Worm (Caenorhabditis elegans): Measurements from ENCODE around the gene Y45G5AM.7.

The Y45G5AM.7 gene

DNA sequence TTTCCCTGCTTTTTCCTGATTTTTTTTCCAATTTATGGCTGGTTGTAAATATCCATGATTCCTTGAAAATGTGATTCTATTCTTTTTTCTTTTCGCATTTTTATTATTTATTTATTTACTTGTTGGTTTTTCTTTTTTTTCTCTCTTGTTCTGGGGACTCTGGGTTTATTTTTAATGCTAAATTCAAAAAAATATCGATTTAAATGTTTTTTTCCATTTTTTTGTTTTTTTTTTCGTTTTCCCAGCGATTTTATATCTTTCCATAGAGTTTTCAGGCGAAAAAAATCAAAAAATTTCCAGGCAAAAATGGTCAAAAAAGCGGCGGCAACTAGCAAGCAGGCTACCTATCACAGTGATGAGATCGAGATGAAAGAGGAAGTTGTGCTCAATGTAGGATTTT is 29.1 kb upstream of the Y45G5AM.7 start, which contains the start of gene rpac-40:
TSS of gene rpac-40 (plus strand) at position 301 of the 400 bp plus-strand sequence.
- TF ChIP-seq mab-5 (tag; optimal IDR thresholded peaks at IDR 0.05) (no peak), elt-3 (tag; optimal IDR thresholded peaks at IDR 0.05) (no peak), nhr-21 (tag; optimal IDR thresholded peaks at IDR 0.05) (no peak), crh-2 (tag; optimal IDR thresholded peaks at IDR 0.05) (no peak), skn-1 (tag; optimal IDR thresholded peaks at IDR 0.05) (no peak), nhr-23 (tag; optimal IDR thresholded peaks at IDR 0.05) (no peak), R02D3.7 (tag; optimal IDR thresholded peaks at IDR 0.05) (no peak), ztf-11 (tag; optimal IDR thresholded peaks at IDR 0.05) (no peak), nhr-10 (tag; optimal IDR thresholded peaks at IDR 0.05) (no peak), alr-1 (tag; optimal IDR thresholded peaks at IDR 0.05) (no peak), nhr-11 (tag; optimal IDR thresholded peaks at IDR 0.05) (no peak), nhr-77 (tag; optimal IDR thresholded peaks at IDR 0.05) (no peak)

DNA sequence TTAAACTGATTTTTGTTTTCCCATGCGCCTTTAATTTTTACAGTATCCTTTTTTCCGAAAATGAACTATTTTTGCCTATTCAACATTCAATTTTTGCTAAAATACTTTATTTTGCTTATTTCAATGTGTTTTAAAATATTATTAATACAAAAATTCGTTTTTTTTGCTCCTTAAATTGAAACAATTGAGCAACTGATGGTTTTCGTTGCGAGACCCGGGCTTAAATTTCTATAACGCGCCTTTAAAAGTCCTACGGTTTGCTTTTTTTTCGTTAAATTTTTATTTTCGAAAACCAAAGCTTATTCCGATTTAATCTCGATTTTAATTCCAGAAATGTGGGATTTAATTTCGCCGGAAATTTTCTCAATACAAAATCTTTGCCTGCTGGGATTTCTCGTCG is 25.2 kb upstream of the Y45G5AM.7 start, which contains the start of gene algn-5:
TSS of gene algn-5 (plus strand) at position 295 of the 400 bp plus-strand sequence.
- TF ChIP-seq nhr-25 (tag; optimal IDR thresholded peaks at IDR 0.05) (no peak), lin-13 (GFP tag; optimal IDR thresholded peaks at IDR 0.05) (no peak), nhr-237 (tag; optimal IDR thresholded peaks at IDR 0.05) (no peak), nhr-23 (tag; optimal IDR thresholded peaks at IDR 0.05) (no peak), nhr-11 (tag; optimal IDR thresholded peaks at IDR 0.05) (no peak), Y55F3AM.14 (GFP tag; optimal IDR thresholded peaks at IDR 0.05) (no peak), skn-1 (tag; optimal IDR thresholded peaks at IDR 0.05) (no peak), peb-1 (tag; optimal IDR thresholded peaks at IDR 0.05) (no peak), elt-1 (tag; optimal IDR thresholded peaks at IDR 0.05) (no peak), sem-4 (tag; optimal IDR thresholded peaks at IDR 0.05) (no peak), dmd-4 (tag; optimal IDR thresholded peaks at IDR 0.05) (no peak)

DNA sequence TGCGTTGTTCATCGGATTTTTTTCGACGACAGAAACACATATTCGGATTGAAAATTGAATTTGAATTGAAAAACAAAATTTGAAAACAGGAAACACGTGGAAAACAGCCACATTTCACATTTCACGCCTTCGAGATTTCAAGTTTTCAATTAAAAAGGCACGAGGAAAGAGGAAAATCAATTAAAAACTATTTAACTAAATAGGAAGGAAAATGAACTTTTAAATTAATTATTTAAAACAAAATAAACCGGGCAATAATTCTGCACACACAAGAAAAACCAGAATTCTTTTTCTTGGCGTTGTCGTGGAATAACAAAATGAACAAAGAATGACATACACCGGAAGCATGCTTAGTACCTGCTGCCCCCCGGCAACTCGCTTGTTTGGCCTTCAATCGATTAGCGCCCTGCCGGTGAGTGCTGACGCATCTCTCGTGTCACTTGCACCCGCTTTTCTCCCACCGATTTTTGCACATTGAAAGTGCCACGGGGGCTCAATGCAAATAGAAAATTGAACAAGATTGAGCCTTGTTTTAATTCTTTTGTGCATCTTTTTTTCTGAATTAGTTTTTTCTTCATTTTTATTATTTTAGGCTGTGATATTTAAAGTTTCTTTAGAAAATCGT is 24.7 kb upstream of the Y45G5AM.7 start, which contains the start of gene Y45G5AM.9:
TSS of gene Y45G5AM.9 (minus strand) at position 51 of the 625 bp plus-strand sequence.
- no peak for TF ChIP-seq ztf-11 (tag; optimal IDR thresholded peaks at IDR 0.05)
- TF ChIP-seq C34F6.9 (tag; optimal IDR thresholded peaks at IDR 0.05) = peak; percentile 84
- no peak for TF ChIP-seq nhr-10 (tag; optimal IDR thresholded peaks at IDR 0.05)
- peak; percentile 76 for TF ChIP-seq gmeb-1 (tag; optimal IDR thresholded peaks at IDR 0.05)
- no peak for TF ChIP-seq lin-39 (tag; optimal IDR thresholded peaks at IDR 0.05)
- no peak for TF ChIP-seq nhr-12 (tag; optimal IDR thresholded peaks at IDR 0.05)
- no peak for TF ChIP-seq sma-9 (GFP tag; optimal IDR thresholded peaks at IDR 0.05)
- TF ChIP-seq sma-9 (tag; optimal IDR thresholded peaks at IDR 0.05) = no peak
- peak; percentile 24 for TF ChIP-seq sem-4 (tag; optimal IDR thresholded peaks at IDR 0.05)
- TF ChIP-seq sma-3 (GFP tag; optimal IDR thresholded peaks at IDR 0.05) = peak; percentile 64
- TF ChIP-seq nhr-25 (tag; optimal IDR thresholded peaks at IDR 0.05) = peak; percentile 84
- TF ChIP-seq alr-1 (tag; optimal IDR thresholded peaks at IDR 0.05) = no peak
- TF ChIP-seq mbf-1 (tag; optimal IDR thresholded peaks at IDR 0.05) = no peak
- no peak for TF ChIP-seq skn-1 (tag; optimal IDR thresholded peaks at IDR 0.05)
- TF ChIP-seq aly-2 (tag; optimal IDR thresholded peaks at IDR 0.05) = no peak
- TF ChIP-seq ztf-4 (tag; optimal IDR thresholded peaks at IDR 0.05) = peak; percentile 29
- peak; percentile 62 for TF ChIP-seq nhr-21 (tag; optimal IDR thresholded peaks at IDR 0.05)
- TF ChIP-seq unc-55 (GFP tag; optimal IDR thresholded peaks at IDR 0.05) = peak; percentile 89
- peak; percentile 54 for TF ChIP-seq fos-1 (tag; optimal IDR thresholded peaks at IDR 0.05)
- TF ChIP-seq ztf-1 (GFP tag; conservative IDR thresholded peaks at IDR 0.05) = no peak
- TF ChIP-seq blmp-1 (tag; optimal IDR thresholded peaks at IDR 0.05; ENCODE audit: insufficient read depth) = no peak
- peak; percentile 4 for TF ChIP-seq zag-1 (tag; optimal IDR thresholded peaks at IDR 0.05)
- TF ChIP-seq ZK546.5 (tag; optimal IDR thresholded peaks at IDR 0.05) = no peak
- no peak for TF ChIP-seq nhr-77 (tag; optimal IDR thresholded peaks at IDR 0.05)
- TF ChIP-seq F13H6.1 (tag; optimal IDR thresholded peaks at IDR 0.05) = peak; percentile 85
- no peak for TF ChIP-seq elt-1 (tag; optimal IDR thresholded peaks at IDR 0.05)
- TF ChIP-seq nhr-6 (tag; optimal IDR thresholded peaks at IDR 0.05) = no peak
- TF ChIP-seq unc-62 (GFP tag; optimal IDR thresholded peaks at IDR 0.05) = no peak
- no peak for TF ChIP-seq dmd-4 (tag; optimal IDR thresholded peaks at IDR 0.05)
- no peak for TF ChIP-seq nhr-237 (tag; optimal IDR thresholded peaks at IDR 0.05)
- TF ChIP-seq R02D3.7 (tag; optimal IDR thresholded peaks at IDR 0.05) = no peak
- TF ChIP-seq lin-13 (GFP tag; optimal IDR thresholded peaks at IDR 0.05) = peak; percentile 84
- TF ChIP-seq peb-1 (tag; optimal IDR thresholded peaks at IDR 0.05) = no peak
- TF ChIP-seq egl-27 (tag; optimal IDR thresholded peaks at IDR 0.05) = peak; percentile 42
- TF ChIP-seq unc-39 (tag; optimal IDR thresholded peaks at IDR 0.05) = no peak
- TF ChIP-seq lin-11 (tag; optimal IDR thresholded peaks at IDR 0.05) = peak; percentile 59
- peak; percentile 72 for TF ChIP-seq snpc-4 (tag; optimal IDR thresholded peaks at IDR 0.05)
- no peak for TF ChIP-seq ama-1 (optimal IDR thresholded peaks at IDR 0.05)
- no peak for TF ChIP-seq nhr-23 (tag; optimal IDR thresholded peaks at IDR 0.05)
- no peak for TF ChIP-seq nhr-11 (tag; optimal IDR thresholded peaks at IDR 0.05)
- TF ChIP-seq Y55F3AM.14 (GFP tag; optimal IDR thresholded peaks at IDR 0.05) = no peak
- peak; percentile 79 for TF ChIP-seq nhr-129 (tag; optimal IDR thresholded peaks at IDR 0.05)
- no peak for TF ChIP-seq ceh-16 (tag; optimal IDR thresholded peaks at IDR 0.05)
- TF ChIP-seq lsy-2 (tag; optimal IDR thresholded peaks at IDR 0.05) = peak; percentile 68 to 87
- TF ChIP-seq elt-3 (tag; optimal IDR thresholded peaks at IDR 0.05) = no peak

Data from whole organism, L2 larva.